Fruit fly (Drosophila melanogaster): ENCODE data around the gene SAK.

- TF ChIP-seq psq (optimal IDR thresholded peaks at IDR 0.05) (no peak), Myc (optimal IDR thresholded peaks at IDR 0.05) (no peak), ttk (optimal IDR thresholded peaks at IDR 0.05) (no peak), h (optimal IDR thresholded peaks at IDR 0.05) (no peak), insv (optimal IDR thresholded peaks at IDR 0.05) (no peak), Sin3A (optimal IDR thresholded peaks at IDR 0.05) (no peak)
Measured at dm6 chr3L:21508621-21509020, 7.1 kb downstream of the SAK start.

Measured in Kc167 (cell line).